Worm (Caenorhabditis elegans) whole organism, early embryonic: ENCODE measurements around the gene elpc-3.

ENCODE experiments used
- B0310.2 ChIP-seq: sonication (generic microtip); optimal IDR thresholded peaks from 2 replicates; lab custom pipeline; 2016; ENCODE audit warnings: mild to moderate bottlenecking, missing genetic modification characterization, missing compliant biosample characterization
- F13C5.2 ChIP-seq: sonication (generic microtip); optimal IDR thresholded peaks from 2 replicates; lab custom pipeline; 2017; ENCODE audit warnings: mild to moderate bottlenecking, missing genetic modification characterization, inconsistent platforms, missing compliant biosample characterization
- aly-1 ChIP-seq: sonication (generic microtip); optimal IDR thresholded peaks from 2 replicates; lab custom pipeline; 2016; ENCODE audit warnings: missing genetic modification characterization, missing compliant biosample characterization
- ama-1 ChIP-seq: fragments of 150-350 bp; optimal IDR thresholded peaks from 2 replicates; lab custom pipeline; 2014
- ceh-13 ChIP-seq: fragments of 200-800 bp; sonication (Bioruptor generic); optimal IDR thresholded peaks from 2 replicates; lab custom pipeline; 2018; ENCODE audit warnings: mild to moderate bottlenecking, missing genetic modification characterization, missing compliant biosample characterization
- ceh-36 ChIP-seq: sonication (generic microtip); optimal IDR thresholded peaks from 2 replicates; lab custom pipeline; 2016; ENCODE audit warnings: missing genetic modification characterization, inconsistent platforms, missing compliant biosample characterization
- ets-7 ChIP-seq: sonication (generic microtip); optimal IDR thresholded peaks from 2 replicates; lab custom pipeline; 2016; ENCODE audit warnings: missing genotype, missing genetic modification characterization, missing compliant biosample characterization
- flt-1 ChIP-seq: fragments of 200-800 bp; sonication (Bioruptor generic); IDR thresholded peaks from 2 replicates; pipeline ENCODE4 v1.3.6; 2022; ENCODE audit warnings: missing genetic modification characterization, missing compliant biosample characterization
- hmbx-1 ChIP-seq: sonication (generic microtip); optimal IDR thresholded peaks from 2 replicates; lab custom pipeline; 2016; ENCODE audit warnings: mild to moderate bottlenecking, missing genetic modification characterization, missing compliant biosample characterization
- hmg-4 ChIP-seq: fragments of 200-800 bp; sonication (Bioruptor generic); optimal IDR thresholded peaks from 2 replicates; lab custom pipeline; 2018; ENCODE audit warnings: mild to moderate bottlenecking, missing genetic modification characterization, missing compliant biosample characterization
- hnd-1 ChIP-seq: sonication (generic microtip); optimal IDR thresholded peaks from 2 replicates; lab custom pipeline; 2016; ENCODE audit warnings: missing genetic modification characterization, missing compliant biosample characterization
- pes-1 ChIP-seq: fragments of 200-800 bp; sonication (Bioruptor generic); IDR thresholded peaks from 2 replicates; pipeline ENCODE4 v1.3.6; 2022; ENCODE audit warnings: missing genetic modification reagents, missing genetic modification characterization, missing compliant biosample characterization
- scrt-1 ChIP-seq: fragments of 200-800 bp; sonication (Bioruptor generic); IDR thresholded peaks from 2 replicates; pipeline ENCODE4 v1.3.6; 2022; ENCODE audit warnings: missing genetic modification characterization, missing compliant biosample characterization
- sea-1 ChIP-seq: fragments of 200-800 bp; sonication (Bioruptor generic); conservative IDR thresholded peaks from 2 replicates; pipeline ENCODE4 v1.3.6; 2022; ENCODE audit warnings: missing genetic modification characterization, missing compliant biosample characterization
- tbx-11 ChIP-seq: fragments of 200-800 bp; sonication (Bioruptor generic); IDR thresholded peaks from 2 replicates; pipeline ENCODE4 v1.3.6; 2022; ENCODE audit warnings: missing genetic modification characterization, missing compliant biosample characterization
- tbx-37 ChIP-seq: fragments of 200-800 bp; sonication (Bioruptor generic); conservative IDR thresholded peaks from 2 replicates; pipeline ENCODE4 v1.3.6; 2022; ENCODE audit warnings: missing genetic modification reagents, missing genetic modification characterization, missing compliant biosample characterization
- tra-4 ChIP-seq: sonication (generic microtip); optimal IDR thresholded peaks from 2 replicates; lab custom pipeline; 2017; ENCODE audit warnings: missing genetic modification characterization, missing compliant biosample characterization

elpc-3 gene

DNA sequence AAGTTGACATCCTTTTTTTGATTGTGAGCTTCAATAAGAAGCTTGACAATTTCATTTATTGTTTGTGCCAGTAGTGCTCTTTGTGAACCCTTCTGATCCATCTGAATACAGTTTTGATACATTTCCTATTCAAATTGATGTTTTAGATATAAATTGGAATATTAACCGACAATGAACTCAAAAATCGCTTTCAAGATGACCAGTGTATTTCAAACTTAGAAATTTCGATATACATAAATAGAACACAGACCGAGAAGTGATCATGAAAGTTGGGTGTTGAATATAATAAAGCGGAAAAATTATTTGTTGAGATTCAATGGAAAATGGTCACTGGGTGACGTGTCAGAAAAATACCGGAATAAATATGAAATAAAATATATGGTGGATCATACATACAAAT, at the start of gene elpc-3:
elpc-3 (minus strand) TSS at position 101 of the 400 bp plus-strand sequence.
- TF ChIP-seq ceh-36 (tag; lab: Kevin White, UChicago) (no peak), tra-4 (tag; lab: Kevin White, UChicago) (no peak), hmbx-1 (tag; lab: Kevin White, UChicago) (no peak), sea-1 (GFP tag; lab: Robert Waterston, UW) (no peak)

DNA sequence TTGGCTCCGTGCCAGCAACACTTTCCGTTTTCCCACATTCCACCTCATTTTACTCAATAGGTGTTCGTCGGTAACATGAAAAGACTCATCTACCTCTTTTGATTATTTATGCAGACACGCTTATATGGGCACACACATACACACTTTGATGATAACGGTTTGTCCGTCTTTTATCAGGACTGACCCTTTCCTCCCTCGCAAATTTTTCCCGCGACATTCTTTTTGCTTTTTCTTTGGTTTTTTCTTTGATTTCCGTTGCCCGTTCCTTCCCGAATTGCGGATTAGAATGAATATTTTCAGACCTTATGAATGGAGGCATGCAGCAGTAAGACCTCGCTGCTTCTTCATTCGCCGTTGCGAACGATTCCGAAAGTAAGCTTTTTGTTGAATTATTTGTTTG, 31.8 kb upstream of the elpc-3 start, which contains the start of gene vab-8:
vab-8 (plus strand) TSS at position 301 of the 400 bp plus-strand sequence.
- TF ChIP-seq B0310.2: no peak
- no peak for TF ChIP-seq ceh-36 (tag; lab: Kevin White, UChicago)
- TF ChIP-seq pes-1: no peak
- TF ChIP-seq sea-1 (GFP tag; lab: Robert Waterston, UW): no peak
- no peak for TF ChIP-seq scrt-1 (GFP tag; lab: Robert Waterston, UW)
- TF ChIP-seq tra-4 (tag; lab: Kevin White, UChicago): no peak
- TF ChIP-seq flt-1 (GFP tag; lab: Robert Waterston, UW): no peak
- TF ChIP-seq hmg-4 (GFP tag; lab: Kevin White, UChicago): no peak
- TF ChIP-seq hnd-1: no peak
- no peak for TF ChIP-seq ets-7 (tag; lab: Kevin White, UChicago)
- no peak for TF ChIP-seq tbx-37
- no peak for TF ChIP-seq ama-1
- no peak for TF ChIP-seq aly-1 (tag; lab: Kevin White, UChicago)
- no peak for TF ChIP-seq tbx-11 (GFP tag; lab: Robert Waterston, UW)
- TF ChIP-seq F13C5.2 (tag; lab: Kevin White, UChicago): no peak
- TF ChIP-seq ceh-13: no peak
- no peak for TF ChIP-seq hmbx-1 (tag; lab: Kevin White, UChicago)

DNA sequence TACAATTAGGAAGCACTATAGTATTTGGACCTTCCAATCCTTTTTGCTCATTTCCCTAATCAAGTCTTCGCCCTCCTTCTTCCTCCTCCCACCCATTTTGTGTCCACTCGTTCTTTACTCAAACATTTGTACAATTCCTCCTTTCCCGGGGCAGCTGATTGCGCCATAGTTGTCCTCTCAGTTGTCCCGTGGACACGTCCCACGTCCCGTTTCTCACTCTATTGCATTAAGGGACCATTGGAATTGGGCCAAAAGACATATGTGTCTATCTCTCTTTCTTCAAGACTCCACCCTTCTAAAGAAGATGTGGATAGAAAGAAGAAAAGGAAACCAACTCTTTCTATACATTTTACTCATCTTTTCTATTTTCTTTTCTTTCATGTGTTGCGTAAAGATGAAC, 29.9 kb upstream of the elpc-3 start:
- no peak for TF ChIP-seq hmbx-1 (tag; lab: Kevin White, UChicago)

DNA sequence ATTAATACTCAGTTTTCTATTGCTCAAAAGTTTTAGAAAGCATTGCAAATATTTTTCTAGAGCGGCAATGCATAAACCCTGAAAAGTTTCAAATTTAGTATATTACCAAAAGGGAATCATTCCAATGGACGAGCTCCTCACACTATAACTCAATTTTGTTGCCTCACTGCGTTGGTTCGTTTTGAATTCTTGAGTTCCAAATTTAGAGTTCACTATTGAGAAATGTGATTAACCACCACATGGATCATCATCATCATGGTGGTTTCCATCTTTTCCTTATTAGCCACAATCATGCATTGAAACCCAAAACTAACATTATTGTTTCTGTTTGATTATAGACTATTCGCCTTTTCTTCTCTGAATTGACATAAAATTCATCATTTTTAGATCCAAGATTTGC, 28.7 kb upstream of the elpc-3 start:
- TF ChIP-seq tbx-37 (no peak), F13C5.2 (tag; lab: Kevin White, UChicago) (no peak), ceh-13 (no peak), tra-4 (tag; lab: Kevin White, UChicago) (no peak), ceh-36 (tag; lab: Kevin White, UChicago) (no peak), hmg-4 (GFP tag; lab: Kevin White, UChicago) (no peak), pes-1 (no peak), flt-1 (GFP tag; lab: Robert Waterston, UW) (no peak), hnd-1 (no peak), ama-1 (no peak), sea-1 (GFP tag; lab: Robert Waterston, UW) (no peak), B0310.2 (no peak), tbx-11 (GFP tag; lab: Robert Waterston, UW) (no peak), scrt-1 (GFP tag; lab: Robert Waterston, UW) (no peak), ets-7 (tag; lab: Kevin White, UChicago) (no peak), hmbx-1 (tag; lab: Kevin White, UChicago) (no peak)

DNA sequence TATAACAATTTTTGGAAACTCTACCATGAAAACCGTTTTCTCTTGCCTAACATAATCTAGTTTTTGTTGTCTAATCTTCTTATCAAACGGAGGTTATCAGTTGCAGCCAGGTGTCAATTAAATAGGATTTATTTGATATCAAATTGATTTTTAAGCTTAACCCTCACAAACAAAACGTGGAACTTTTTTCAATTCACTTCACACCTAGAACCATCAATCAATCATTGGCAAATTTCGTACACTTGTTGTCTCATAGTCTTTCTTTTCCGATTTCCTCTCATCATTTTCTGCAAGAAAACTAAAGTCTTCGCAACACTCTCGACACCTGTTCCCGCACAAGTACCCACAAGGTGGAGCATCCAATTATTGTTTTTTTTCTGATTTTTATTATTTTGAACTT, 27.5 kb upstream of the elpc-3 start:
- no peak for TF ChIP-seq ama-1

DNA sequence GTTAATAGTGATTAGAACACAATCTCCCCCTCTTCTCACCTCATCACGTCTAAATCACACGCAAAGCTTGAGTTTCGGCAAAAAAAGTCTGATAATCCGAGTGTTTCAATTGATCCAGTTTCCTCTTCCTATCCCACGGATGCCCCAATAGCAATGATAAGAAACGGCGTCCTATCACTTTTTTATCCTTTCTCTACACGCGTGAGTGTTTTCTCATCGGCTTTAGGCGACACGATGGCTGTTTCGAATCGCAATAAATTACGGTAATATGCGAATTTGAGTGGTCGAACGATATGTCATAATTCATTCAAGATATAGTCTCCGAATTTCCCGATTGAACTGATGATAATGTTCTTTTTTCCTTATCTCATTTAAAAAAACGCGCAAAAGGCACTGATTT, 18.3 kb upstream of the elpc-3 start:
- TF ChIP-seq flt-1 (GFP tag; lab: Robert Waterston, UW): no peak
- TF ChIP-seq B0310.2: no peak
- no peak for TF ChIP-seq F13C5.2 (tag; lab: Kevin White, UChicago)

DNA sequence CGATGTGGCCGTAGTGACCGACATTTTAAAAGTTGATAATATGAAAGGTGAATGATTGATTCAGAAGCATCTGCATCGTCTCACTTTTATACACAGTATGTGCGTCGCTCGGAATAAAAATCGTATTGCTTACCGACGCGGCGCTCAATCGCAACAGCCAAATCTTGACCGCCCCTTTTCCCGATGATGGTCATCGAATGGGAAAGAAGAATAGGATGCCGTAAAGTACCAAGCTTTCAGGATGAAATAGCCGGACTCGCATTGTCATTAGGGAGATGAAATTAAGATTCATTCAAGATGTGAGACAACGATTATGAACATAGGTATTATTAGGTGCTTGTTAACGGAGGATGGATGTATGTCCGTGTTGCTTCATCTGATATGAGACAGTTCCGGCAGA, 17.3 kb upstream of the elpc-3 start, which contains the start of gene lon-3:
lon-3 (minus strand) TSS at position 101 of the 400 bp plus-strand sequence.
- no peak for TF ChIP-seq scrt-1 (GFP tag; lab: Robert Waterston, UW)
- no peak for TF ChIP-seq tbx-37
- TF ChIP-seq ets-7 (tag; lab: Kevin White, UChicago): no peak
- TF ChIP-seq F13C5.2 (tag; lab: Kevin White, UChicago): no peak
- no peak for TF ChIP-seq pes-1
- TF ChIP-seq flt-1 (GFP tag; lab: Robert Waterston, UW): no peak
- no peak for TF ChIP-seq hmg-4 (GFP tag; lab: Kevin White, UChicago)
- TF ChIP-seq tra-4 (tag; lab: Kevin White, UChicago): no peak
- no peak for TF ChIP-seq ceh-13
- TF ChIP-seq sea-1 (GFP tag; lab: Robert Waterston, UW): no peak
- no peak for TF ChIP-seq tbx-11 (GFP tag; lab: Robert Waterston, UW)
- TF ChIP-seq B0310.2: no peak
- no peak for TF ChIP-seq hnd-1

DNA sequence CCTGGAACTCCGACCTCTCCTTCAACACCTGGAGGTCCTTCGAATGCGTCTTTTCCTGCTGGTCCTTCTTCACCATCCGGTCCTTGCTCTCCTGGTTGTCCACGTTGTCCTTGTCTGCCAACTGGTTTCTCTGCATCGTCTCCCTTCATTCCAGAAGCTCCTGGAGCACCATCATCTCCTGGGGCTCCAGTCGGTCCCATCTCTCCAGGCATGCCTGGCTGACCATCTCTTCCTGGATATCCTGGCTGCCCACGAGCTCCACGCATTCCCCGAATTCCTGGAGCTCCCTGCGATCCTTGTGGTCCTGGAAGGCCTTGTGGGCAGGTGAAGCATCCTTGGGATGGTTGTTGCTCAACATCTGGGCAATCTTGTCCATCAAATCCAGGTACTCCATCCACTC, 16.5 kb upstream of the elpc-3 start:
- no peak for TF ChIP-seq tbx-11 (GFP tag; lab: Robert Waterston, UW)

DNA sequence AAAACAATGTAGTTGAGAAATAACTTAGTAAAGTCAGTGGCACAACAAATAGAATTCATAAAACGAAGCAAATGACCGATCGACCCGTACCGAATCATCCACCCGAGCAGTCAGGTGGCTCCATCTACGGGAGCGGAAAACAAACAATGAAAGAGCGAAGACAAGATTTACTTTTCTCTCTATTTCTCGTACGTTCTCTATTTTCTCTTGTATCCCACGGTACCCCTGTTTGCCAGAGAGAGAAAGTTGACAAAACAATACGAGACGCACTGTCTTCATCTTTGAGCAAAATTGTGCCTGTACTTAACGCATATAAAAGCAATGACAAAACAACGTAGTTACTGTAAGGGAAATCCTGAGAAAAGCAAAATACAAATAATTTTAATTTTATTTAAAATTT, 15.4 kb upstream of the elpc-3 start:
- TF ChIP-seq hmg-4 (GFP tag; lab: Kevin White, UChicago) (no peak), tra-4 (tag; lab: Kevin White, UChicago) (no peak), scrt-1 (GFP tag; lab: Robert Waterston, UW) (no peak), hnd-1 (no peak), hmbx-1 (tag; lab: Kevin White, UChicago) (no peak), pes-1 (no peak), B0310.2 (no peak), ceh-36 (tag; lab: Kevin White, UChicago) (no peak), flt-1 (GFP tag; lab: Robert Waterston, UW) (no peak)
